Worm (Caenorhabditis elegans) whole organism, L4/young adult: ENCODE results near the gene H12D21.5.

Experiments used
- W03F9.2 ChIP-seq: fragments of 150-350 bp; optimal IDR thresholded peaks from 2 replicates; lab custom pipeline; 2014; ENCODE audit warnings: missing biosample characterization, missing genetic modification characterization
- dao-5 ChIP-seq: sonication (generic microtip); optimal IDR thresholded peaks from 2 replicates; lab custom pipeline; 2016; ENCODE audit warnings: missing genotype, missing genetic modification characterization, moderate library complexity, missing compliant biosample characterization
- him-1 ChIP-seq: sonication (generic microtip); optimal IDR thresholded peaks from 2 replicates; lab custom pipeline; 2016; ENCODE audit warnings: missing genotype, missing genetic modification reagents, missing genetic modification characterization, missing compliant biosample characterization

DNA sequence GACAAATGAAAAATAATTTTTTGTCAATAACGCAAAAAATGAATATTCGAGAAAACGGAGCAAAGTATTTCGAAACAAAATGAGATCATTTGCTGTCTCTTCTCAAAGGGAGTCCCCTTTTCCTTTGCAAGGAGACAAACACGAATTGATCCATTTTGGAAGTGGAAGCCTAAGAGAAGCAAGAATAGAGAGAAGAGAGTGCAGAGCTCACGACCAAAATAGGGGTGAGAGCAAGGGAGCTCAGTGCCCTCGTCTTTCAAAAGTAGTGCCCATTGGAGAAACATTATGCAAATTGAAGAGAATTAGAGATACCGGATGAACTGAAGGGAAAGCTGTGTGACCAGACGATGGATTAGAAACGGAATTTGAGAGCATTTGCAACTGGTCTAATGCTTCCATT, 42.6 kb upstream of the H12D21.5 start:
- TF ChIP-seq W03F9.2 (tag; lab: Kevin White, UChicago), result no peak
- no peak for TF ChIP-seq dao-5 (tag; lab: Kevin White, UChicago)
- TF ChIP-seq him-1 (tag; lab: Kevin White, UChicago), result peak; percentile 38
